Worm (Caenorhabditis elegans) whole organism, young adult: Measurements from ENCODE around the gene tag-329.

ENCODE experiments used
- C06A6.2 ChIP-seq: fragments of 200-800 bp; sonication (Bioruptor generic); conservative IDR thresholded peaks from 2 replicates; pipeline ENCODE4 v1.3.6; 2022; ENCODE audit warnings: missing genetic modification characterization, missing compliant biosample characterization
- F22D6.2 ChIP-seq: sonication (generic microtip); optimal IDR thresholded peaks from 2 replicates; lab custom pipeline; 2016; ENCODE audit warnings: mild to moderate bottlenecking, missing genetic modification characterization, missing compliant biosample characterization
- F33H1.4 ChIP-seq: fragments of 200-800 bp; sonication (Bioruptor generic); IDR thresholded peaks from 2 replicates; pipeline ENCODE4 v1.3.6; 2022; ENCODE audit warnings: missing genetic modification reagents, missing genetic modification characterization, missing compliant biosample characterization
- T07F8.4 ChIP-seq: sonication (generic microtip); optimal IDR thresholded peaks from 2 replicates; lab custom pipeline; 2016; ENCODE audit warnings: mild to moderate bottlenecking, missing genetic modification characterization, moderate library complexity, missing compliant biosample characterization
- Y56A3A.18 ChIP-seq: fragments of 200-800 bp; sonication (Bioruptor generic); IDR thresholded peaks from 2 replicates; pipeline ENCODE4 v1.3.6; 2022; ENCODE audit warnings: missing genetic modification reagents, missing genetic modification characterization, missing compliant biosample characterization
- ZK185.1 ChIP-seq: sonication (generic microtip); optimal IDR thresholded peaks from 2 replicates; lab custom pipeline; 2016; ENCODE audit warnings: mild to moderate bottlenecking, missing genetic modification characterization, missing compliant biosample characterization; ENCODE audit not compliant: poor library complexity, severe bottlenecking
- bed-1 ChIP-seq: fragments of 200-800 bp; sonication (Bioruptor generic); IDR thresholded peaks from 2 replicates; pipeline ENCODE4 v1.3.6; 2022; ENCODE audit warnings: missing genetic modification reagents, missing genetic modification characterization, missing compliant biosample characterization
- cebp-1 ChIP-seq, 2 experiments: fragments of 200-800 bp in 1 of 2; sonication (Bioruptor generic) in 1 of 2; sonication (generic microtip) in 1 of 2; IDR thresholded peaks in 1 of 2; optimal IDR thresholded peaks in 1 of 2; 2 replicates each; pipeline versions ENCODE4 v1.3.6 to Lab custom; 2017 to 2022; ENCODE audit warnings: missing compliant biosample characterization in 2 of 2, missing genetic modification characterization in 2 of 2, mild to moderate bottlenecking in 1 of 2, missing genetic modification reagents in 1 of 2, moderate library complexity in 1 of 2
- cebp-2 ChIP-seq: fragments of 200-800 bp; sonication (Bioruptor generic); IDR thresholded peaks from 2 replicates; pipeline ENCODE4 v1.3.6; 2022; ENCODE audit warnings: missing genetic modification characterization, missing compliant biosample characterization
- ceh-40 ChIP-seq: fragments of 200-800 bp; sonication (Bioruptor generic); IDR thresholded peaks from 2 replicates; pipeline ENCODE4 v1.3.6; 2022; ENCODE audit warnings: missing genetic modification characterization, missing compliant biosample characterization
- ceh-79 ChIP-seq: sonication (generic microtip); optimal IDR thresholded peaks from 2 replicates; lab custom pipeline; 2017; ENCODE audit warnings: mild to moderate bottlenecking, missing genetic modification characterization, missing compliant biosample characterization
- die-1 ChIP-seq: sonication (generic microtip); optimal IDR thresholded peaks from 2 replicates; lab custom pipeline; 2016; ENCODE audit warnings: missing genotype, mild to moderate bottlenecking, missing genetic modification characterization, missing compliant biosample characterization
- dox-1 ChIP-seq: fragments of 200-800 bp; sonication (Bioruptor generic); IDR thresholded peaks from 2 replicates; pipeline ENCODE4 v1.3.6; 2022; ENCODE audit warnings: missing genetic modification reagents, missing genetic modification characterization, missing compliant biosample characterization
- dpff-1 ChIP-seq: sonication (generic microtip); optimal IDR thresholded peaks from 2 replicates; lab custom pipeline; 2017; ENCODE audit warnings: mild to moderate bottlenecking, missing genetic modification characterization, missing compliant biosample characterization
- efl-1 ChIP-seq: fragments of 150-350 bp; optimal IDR thresholded peaks from 2 replicates; lab custom pipeline; 2014; ENCODE audit warnings: missing biosample characterization, missing genetic modification reagents, missing genetic modification characterization
- ets-4 ChIP-seq: fragments of 200-800 bp; sonication (Bioruptor generic); optimal IDR thresholded peaks from 2 replicates; lab custom pipeline; 2018; ENCODE audit warnings: mild to moderate bottlenecking, missing genetic modification characterization, missing compliant biosample characterization
- hmg-1.2 ChIP-seq: fragments of 200-800 bp; sonication (Bioruptor generic); IDR thresholded peaks from 2 replicates; pipeline ENCODE4 v1.3.6; 2022; ENCODE audit warnings: missing genetic modification reagents, missing genetic modification characterization, missing compliant biosample characterization
- let-607 ChIP-seq, 2 experiments: fragments of 200-800 bp in 1 of 2; sonication (Bioruptor generic) in 1 of 2; sonication (generic microtip) in 1 of 2; optimal IDR thresholded peaks; 2 replicates each; lab custom pipeline; 2016 to 2018; ENCODE audit warnings: mild to moderate bottlenecking in 2 of 2, missing compliant biosample characterization in 2 of 2, missing genetic modification characterization in 2 of 2, moderate library complexity in 2 of 2, missing genotype in 1 of 2
- lin-26 ChIP-seq: fragments of 200-800 bp; sonication (Bioruptor generic); IDR thresholded peaks from 2 replicates; pipeline ENCODE4 v1.3.6; 2022; ENCODE audit warnings: missing genetic modification reagents, missing genetic modification characterization, missing compliant biosample characterization
- lin-35 ChIP-seq, 3 experiments: fragments of 150-350 bp in 2 of 3; sonication (generic microtip) in 1 of 3; optimal IDR thresholded peaks; 2 replicates each; lab custom pipeline; 2014 to 2018; ENCODE audit warnings: missing biosample characterization in 3 of 3, missing genetic modification characterization in 3 of 3, missing genetic modification reagents in 3 of 3
- lin-40 ChIP-seq: sonication (generic microtip); optimal IDR thresholded peaks from 2 replicates; lab custom pipeline; 2016; ENCODE audit warnings: missing genetic modification characterization, mild to moderate bottlenecking, missing compliant biosample characterization, missing genotype, missing genetic modification reagents
- lin-54 ChIP-seq: fragments of 200-800 bp; sonication (Bioruptor generic); optimal IDR thresholded peaks from 2 replicates; lab custom pipeline; 2018; ENCODE audit warnings: mild to moderate bottlenecking, missing genetic modification characterization, missing compliant biosample characterization
- lir-1 ChIP-seq: fragments of 200-800 bp; sonication (Bioruptor generic); conservative IDR thresholded peaks from 2 replicates; pipeline ENCODE4 v1.3.6; 2022; ENCODE audit warnings: missing genetic modification reagents, missing genetic modification characterization, missing compliant biosample characterization
- lsl-1 ChIP-seq: fragments of 200-800 bp; sonication (Bioruptor generic); optimal IDR thresholded peaks from 2 replicates; lab custom pipeline; 2018; ENCODE audit warnings: mild to moderate bottlenecking, missing genetic modification characterization, moderate library complexity, missing compliant biosample characterization
- lsy-27 ChIP-seq: sonication (generic microtip); optimal IDR thresholded peaks from 2 replicates; lab custom pipeline; 2017; ENCODE audit warnings: missing genetic modification characterization, mild to moderate bottlenecking, missing compliant biosample characterization, antibody characterized with exemption, missing genotype, borderline replicate concordance; ENCODE audit not compliant: insufficient read depth
- madf-6 ChIP-seq: fragments of 200-800 bp; sonication (Bioruptor generic); IDR thresholded peaks from 2 replicates; pipeline ENCODE4 v1.3.6; 2022; ENCODE audit warnings: missing genetic modification reagents, missing genetic modification characterization, missing compliant biosample characterization
- mcd-1 ChIP-seq: fragments of 200-800 bp; sonication (Bioruptor generic); IDR thresholded peaks from 2 replicates; pipeline ENCODE4 v1.3.6; 2022; ENCODE audit warnings: missing genetic modification reagents, missing genetic modification characterization, missing compliant biosample characterization
- nfyb-1 ChIP-seq: fragments of 200-800 bp; sonication (Bioruptor generic); IDR thresholded peaks from 2 replicates; pipeline ENCODE4 v1.3.6; 2022; ENCODE audit warnings: missing genetic modification reagents, missing genetic modification characterization, missing compliant biosample characterization
- nhr-80 ChIP-seq: sonication (generic microtip); optimal IDR thresholded peaks from 2 replicates; lab custom pipeline; 2016; ENCODE audit warnings: missing genetic modification characterization, missing compliant biosample characterization
- pbrm-1 ChIP-seq: fragments of 200-800 bp; sonication (Bioruptor generic); IDR thresholded peaks from 2 replicates; pipeline ENCODE4 v1.3.6; 2022; ENCODE audit warnings: missing genetic modification reagents, missing genetic modification characterization, missing compliant biosample characterization
- snpc-1.1 ChIP-seq: sonication (generic microtip); optimal IDR thresholded peaks from 2 replicates; lab custom pipeline; 2017; ENCODE audit warnings: missing genetic modification characterization, mild to moderate bottlenecking, missing compliant biosample characterization, antibody characterized with exemption, moderate library complexity, missing genotype, missing genetic modification reagents; ENCODE audit not compliant: insufficient read depth
- snpc-1.3 ChIP-seq: sonication (generic microtip); optimal IDR thresholded peaks from 2 replicates; lab custom pipeline; 2017; ENCODE audit warnings: missing genetic modification characterization, mild to moderate bottlenecking, missing compliant biosample characterization, antibody characterized with exemption, moderate library complexity, missing genotype, missing genetic modification reagents; ENCODE audit not compliant: insufficient read depth
- snpc-4 ChIP-seq, 5 experiments: fragments of 150-350 bp in 1 of 5; sonication (generic microtip) in 4 of 5; optimal IDR thresholded peaks; 2 replicates each; lab custom pipeline; 2014 to 2018; ENCODE audit warnings: missing genetic modification characterization in 5 of 5, missing biosample characterization in 3 of 5, antibody characterized with exemption in 2 of 5, mild to moderate bottlenecking in 2 of 5, missing compliant biosample characterization in 2 of 5, missing genotype in 2 of 5, moderate library complexity in 2 of 5, missing genetic modification reagents in 1 of 5
- somi-1 ChIP-seq: fragments of 200-800 bp; sonication (Bioruptor generic); optimal IDR thresholded peaks from 2 replicates; lab custom pipeline; 2018; ENCODE audit warnings: mild to moderate bottlenecking, missing genetic modification characterization, missing compliant biosample characterization
- tbp1 ChIP-seq: fragments of 200-800 bp; sonication (Bioruptor generic); optimal IDR thresholded peaks from 2 replicates; lab custom pipeline; 2018; ENCODE audit warnings: mild to moderate bottlenecking, missing genetic modification characterization, missing compliant biosample characterization
- zim-3 ChIP-seq: sonication (generic microtip); optimal IDR thresholded peaks from 2 replicates; lab custom pipeline; 2017; ENCODE audit warnings: mild to moderate bottlenecking, missing genetic modification characterization, moderate library complexity, missing compliant biosample characterization
- ztf-18 ChIP-seq: sonication (generic microtip); optimal IDR thresholded peaks from 2 replicates; lab custom pipeline; 2016; ENCODE audit warnings: missing genotype, mild to moderate bottlenecking, missing genetic modification characterization, missing compliant biosample characterization
- ztf-26 ChIP-seq: sonication (generic microtip); optimal IDR thresholded peaks from 2 replicates; lab custom pipeline; 2017; ENCODE audit warnings: missing genetic modification characterization, missing compliant biosample characterization

Gene tag-329

DNA sequence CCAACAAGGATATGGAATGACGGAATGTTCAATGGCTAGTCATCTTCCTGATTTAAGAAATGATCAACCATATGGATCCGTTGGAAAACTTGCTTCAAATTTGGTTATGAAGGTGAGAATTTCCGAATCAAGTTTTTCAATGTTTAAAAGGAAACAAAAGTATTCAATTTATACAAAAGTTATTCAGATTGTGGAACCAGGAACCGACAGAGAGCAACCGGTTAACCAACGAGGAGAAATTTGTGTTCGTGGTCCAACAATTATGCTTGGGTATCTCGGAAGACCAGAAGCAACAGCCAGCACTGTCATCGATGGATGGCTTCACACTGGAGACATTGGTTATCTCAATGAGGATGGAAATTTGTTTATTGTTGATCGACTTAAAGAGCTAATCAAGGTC lies 25.1 kb upstream of the tag-329 start:
- no peak for TF ChIP-seq dpff-1 (tag; lab: Kevin White, UChicago)
- TF ChIP-seq ets-4 (GFP tag; lab: Kevin White, UChicago) = no peak
- TF ChIP-seq zim-3 (tag; lab: Kevin White, UChicago) = no peak
- TF ChIP-seq lsy-27 = no peak
- no peak for TF ChIP-seq cebp-2 (GFP tag; lab: Robert Waterston, UW)
- TF ChIP-seq F33H1.4 (GFP tag; lab: Robert Waterston, UW) = no peak
- TF ChIP-seq ceh-79 (tag; lab: Kevin White, UChicago) = no peak
- TF ChIP-seq ceh-40 (GFP tag; lab: Robert Waterston, UW) = no peak
- TF ChIP-seq lir-1 (GFP tag; lab: Robert Waterston, UW) = no peak
- no peak for TF ChIP-seq tbp1

DNA sequence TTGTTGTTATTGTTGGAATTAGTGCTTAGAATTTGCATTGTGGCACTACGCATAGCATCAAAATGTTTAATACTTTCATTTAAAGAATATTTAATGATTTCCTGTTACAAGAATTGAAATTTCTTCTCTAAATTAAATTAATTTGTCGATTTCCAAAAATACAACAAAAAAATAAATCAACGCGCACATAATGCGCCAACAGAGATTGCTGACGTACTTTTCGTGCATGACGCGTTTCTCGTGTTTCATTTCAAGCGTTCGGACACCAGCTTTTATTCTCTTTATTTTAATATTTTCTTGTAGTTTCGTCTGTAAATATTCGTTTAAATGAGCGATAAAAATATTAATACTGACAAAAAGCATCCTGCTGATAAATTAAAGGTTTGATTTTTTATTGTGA lies 21.1 kb upstream of the tag-329 start, which contains the start of gene eif-2Bdelta:
eif-2Bdelta (plus strand) TSS at position 235 of the 400 bp plus-strand sequence.
- TF ChIP-seq lin-35 (GFP tag; optimal IDR thresholded peaks at IDR 0.05; lab: Kevin White, UChicago) = peak in 1 of 3 experiments; percentile 70
- TF ChIP-seq pbrm-1 (GFP tag; lab: Robert Waterston, UW) = 0 out of 2 replicates have a peak, but pooled peaks have one; percentile 28
- peak; percentile 60 for TF ChIP-seq mcd-1
- TF ChIP-seq ceh-40 (GFP tag; lab: Robert Waterston, UW) = no peak
- no peak for TF ChIP-seq somi-1 (GFP tag; lab: Kevin White, UChicago)
- no peak for TF ChIP-seq F22D6.2
- TF ChIP-seq lin-54 (GFP tag; lab: Kevin White, UChicago) = peak; percentile 59
- no peak for TF ChIP-seq snpc-1.3 (tag; lab: Kevin White, UChicago)
- TF ChIP-seq snpc-4 (GFP tag; optimal IDR thresholded peaks at IDR 0.05; lab: Kevin White, UChicago) = peak; percentile 15
- peak in 3 of 4 experiments; percentile 42 to 49 (median 48) for TF ChIP-seq snpc-4 (tag; optimal IDR thresholded peaks at IDR 0.05; lab: Kevin White, UChicago)
- no peak for TF ChIP-seq T07F8.4
- TF ChIP-seq dox-1 (GFP tag; lab: Robert Waterston, UW) = peak; percentile 49; the same call in 1 of the 2 replicates
- no peak for TF ChIP-seq cebp-1 (GFP tag; IDR thresholded peaks at IDR 0.05; lab: Robert Waterston, UW)
- TF ChIP-seq cebp-1 (tag; optimal IDR thresholded peaks at IDR 0.05; lab: Kevin White, UChicago) = peak; percentile 53
- TF ChIP-seq snpc-1.1 (tag; lab: Kevin White, UChicago) = no peak
- TF ChIP-seq madf-6 (GFP tag; lab: Robert Waterston, UW) = peak; percentile 48; the same call in 1 of the 2 replicates
- TF ChIP-seq hmg-1.2 = 0 out of 2 replicates have a peak, but pooled peaks have one; percentile 23
- peak; percentile 39 for TF ChIP-seq ZK185.1 (tag; lab: Kevin White, UChicago)
- TF ChIP-seq lsl-1 (GFP tag; lab: Kevin White, UChicago) = peak; percentile 21
- TF ChIP-seq bed-1 (GFP tag; lab: Robert Waterston, UW) = no peak
- peak in 1 of 2 experiments; percentile 23 for TF ChIP-seq let-607 (tag; optimal IDR thresholded peaks at IDR 0.05; lab: Kevin White, UChicago)
- TF ChIP-seq efl-1 (GFP tag; lab: Kevin White, UChicago) = peak; percentile 24
- peak; percentile 93 for TF ChIP-seq ztf-18
- TF ChIP-seq lin-40 = peak; percentile 62

DNA sequence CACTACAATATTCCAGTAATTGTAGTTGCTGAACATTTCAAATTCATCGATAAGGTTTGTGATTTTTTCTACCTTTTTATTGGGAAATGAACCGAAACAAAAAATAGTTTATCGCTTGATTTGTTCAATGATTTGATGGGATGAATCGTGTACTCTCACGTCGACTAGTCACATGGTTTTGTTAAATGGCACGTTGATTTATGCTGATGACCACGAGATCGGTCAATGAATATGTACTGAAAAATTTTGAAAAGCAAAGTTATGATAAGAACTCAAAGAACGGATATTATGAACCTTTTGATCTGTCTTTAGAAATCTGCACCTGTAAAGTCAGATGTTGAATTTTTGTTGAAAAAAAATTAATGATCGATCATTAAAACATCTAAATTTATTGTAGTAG lies 18.4 kb upstream of the tag-329 start:
- TF ChIP-seq F22D6.2 = peak; percentile 82
- TF ChIP-seq somi-1 (GFP tag; lab: Kevin White, UChicago) = peak; percentile 78
- 0 out of 2 replicates have a peak, but pooled peaks have one; percentile 33 for TF ChIP-seq Y56A3A.18 (GFP tag; lab: Robert Waterston, UW)
- peak; percentile 89 for TF ChIP-seq ztf-26 (tag; lab: Kevin White, UChicago)
- peak; percentile 1 for TF ChIP-seq die-1
- peak; percentile 45 for TF ChIP-seq lin-40
- peak; percentile 15 for TF ChIP-seq nhr-80 (tag; lab: Kevin White, UChicago)
- peak; percentile 65; the same call in 1 of the 2 replicates for TF ChIP-seq lin-26 (GFP tag; lab: Robert Waterston, UW)
- TF ChIP-seq snpc-4 (GFP tag; optimal IDR thresholded peaks at IDR 0.05; lab: Kevin White, UChicago) = no peak
- no peak for TF ChIP-seq snpc-4 (tag; optimal IDR thresholded peaks at IDR 0.05; lab: Kevin White, UChicago)
- no peak for TF ChIP-seq pbrm-1 (GFP tag; lab: Robert Waterston, UW)
- no peak for TF ChIP-seq nfyb-1
- peak; percentile 43; the same call in 1 of the 2 replicates for TF ChIP-seq C06A6.2 (GFP tag; lab: Robert Waterston, UW)
